Fruit fly (Drosophila melanogaster) whole organism, embryonic: ENCODE data around the gene CG11267.

Experiments
- ATbp ChIP-seq: fragments of 200-800 bp; sonication (Bioruptor generic); optimal IDR thresholded peaks from 2 replicates; lab custom pipeline; 2017; ENCODE audit warnings: missing biosample characterization, mild to moderate bottlenecking, missing genetic modification characterization, missing genetic modification reagents
- Aef1 ChIP-seq: fragments of 200-800 bp; sonication (Bioruptor generic); IDR thresholded peaks from 3 replicates; pipeline ENCODE4 v1.3.6; 2022; ENCODE audit warnings: missing biosample characterization, missing genetic modification characterization
- Atf-2 ChIP-seq: fragments of 200-800 bp; sonication (Bioruptor generic); optimal IDR thresholded peaks from 2 replicates; lab custom pipeline; 2016; ENCODE audit warnings: missing biosample characterization, missing genetic modification characterization
- Bdp1 ChIP-seq: fragments of 200-800 bp; sonication (Bioruptor generic); optimal IDR thresholded peaks from 3 replicates; lab custom pipeline; 2016; ENCODE audit warnings: missing biosample characterization, missing genetic modification characterization
- CG11723 ChIP-seq: fragments of 200-800 bp; sonication (Bioruptor generic); optimal IDR thresholded peaks from 2 replicates; lab custom pipeline; 2017; ENCODE audit warnings: missing biosample characterization, mild to moderate bottlenecking, missing genetic modification characterization
- CG13624 ChIP-seq: fragments of 200-800 bp; sonication (Bioruptor generic); optimal IDR thresholded peaks from 2 replicates; lab custom pipeline; 2016; ENCODE audit warnings: missing biosample characterization, missing genetic modification characterization
- CG13775 ChIP-seq: fragments of 200-800 bp; sonication (Bioruptor generic); optimal IDR thresholded peaks from 3 replicates; lab custom pipeline; 2017; ENCODE audit warnings: missing biosample characterization, mild to moderate bottlenecking, missing genetic modification characterization
- CG1602 ChIP-seq: fragments of 200-800 bp; sonication (Bioruptor generic); optimal IDR thresholded peaks from 3 replicates; lab custom pipeline; 2016; ENCODE audit warnings: missing biosample characterization, missing genetic modification characterization
- CG17359 ChIP-seq: fragments of 200-800 bp; sonication (Bioruptor generic); optimal IDR thresholded peaks from 3 replicates; lab custom pipeline; 2018; ENCODE audit warnings: missing biosample characterization, mild to moderate bottlenecking, missing genetic modification characterization, moderate library complexity
- CG2116 ChIP-seq: fragments of 200-800 bp; sonication (Bioruptor generic); optimal IDR thresholded peaks from 3 replicates; lab custom pipeline; 2018; ENCODE audit warnings: missing biosample characterization, mild to moderate bottlenecking, missing genetic modification characterization
- CG31388 ChIP-seq: fragments of 200-800 bp; sonication (Bioruptor generic); optimal IDR thresholded peaks from 2 replicates; lab custom pipeline; 2016; ENCODE audit warnings: missing biosample characterization, missing genetic modification characterization
- CG3407 ChIP-seq: fragments of 200-800 bp; sonication (Bioruptor generic); optimal IDR thresholded peaks from 2 replicates; lab custom pipeline; 2018; ENCODE audit warnings: missing biosample characterization, mild to moderate bottlenecking, missing genetic modification characterization
- CG34224 ChIP-seq: fragments of 200-800 bp; sonication (Bioruptor generic); IDR thresholded peaks from 3 replicates; pipeline ENCODE4 v1.3.6; 2022; ENCODE audit warnings: missing biosample characterization, missing genetic modification characterization; ENCODE audit not compliant: partially characterized antibody
- CG34376 ChIP-seq: fragments of 200-800 bp; sonication (Bioruptor generic); optimal IDR thresholded peaks from 2 replicates; lab custom pipeline; 2018; ENCODE audit warnings: missing biosample characterization, mild to moderate bottlenecking, missing genetic modification characterization
- CG6254 ChIP-seq: fragments of 200-800 bp; sonication (Bioruptor generic); optimal IDR thresholded peaks from 3 replicates; lab custom pipeline; 2017; ENCODE audit warnings: mild to moderate bottlenecking, missing biosample characterization, missing genetic modification reagents, missing genetic modification characterization
- CG6854 ChIP-seq: fragments of 200-800 bp; sonication (Bioruptor generic); optimal IDR thresholded peaks from 3 replicates; lab custom pipeline; 2017; ENCODE audit warnings: missing biosample characterization, mild to moderate bottlenecking, missing genetic modification characterization
- CG7556 ChIP-seq: fragments of 200-800 bp; sonication (Bioruptor generic); optimal IDR thresholded peaks from 2 replicates; lab custom pipeline; 2017; ENCODE audit warnings: missing biosample characterization, mild to moderate bottlenecking, missing genetic modification characterization
- CG8388 ChIP-seq: fragments of 200-800 bp; sonication (Bioruptor generic); optimal IDR thresholded peaks from 2 replicates; lab custom pipeline; 2019; ENCODE audit warnings: missing biosample characterization, mild to moderate bottlenecking, missing genetic modification characterization, moderate library complexity
- CG8944 ChIP-seq: fragments of 200-800 bp; sonication (Bioruptor generic); optimal IDR thresholded peaks from 3 replicates; lab custom pipeline; 2016; ENCODE audit warnings: missing biosample characterization, missing genetic modification characterization
- Camta ChIP-seq: fragments of 200-800 bp; sonication (Bioruptor generic); optimal IDR thresholded peaks from 2 replicates; lab custom pipeline; 2016; ENCODE audit warnings: missing biosample characterization, missing genetic modification characterization
- CkIIα-i1 ChIP-seq: fragments of 200-800 bp; sonication (Bioruptor generic); IDR thresholded peaks from 2 replicates; pipeline ENCODE4 v1.3.6; 2022; ENCODE audit warnings: missing biosample characterization, missing genetic modification characterization
- D ChIP-seq, 2 experiments: fragments of 200-800 bp in 1 of 2; fragments of >200 bp in 1 of 2; sonication (Bioruptor generic) in 1 of 2; optimal IDR thresholded peaks; 2 replicates in 1 of 2; 3 replicates in 1 of 2; lab custom pipeline; 2017; ENCODE audit warnings: mild to moderate bottlenecking in 1 of 2, missing biosample characterization in 1 of 2, missing genetic modification characterization in 1 of 2, missing genetic modification reagents in 1 of 2
- D19B ChIP-seq: fragments of 200-800 bp; sonication (Bioruptor generic); optimal IDR thresholded peaks from 2 replicates; lab custom pipeline; 2017; ENCODE audit warnings: missing biosample characterization, mild to moderate bottlenecking, missing genetic modification characterization
- Dip3 ChIP-seq: fragments of 200-800 bp; sonication (Bioruptor generic); optimal IDR thresholded peaks from 3 replicates; lab custom pipeline; 2016; ENCODE audit warnings: missing biosample characterization, missing genetic modification characterization
- HHEX ChIP-seq: fragments of 200-800 bp; sonication (Bioruptor generic); optimal IDR thresholded peaks from 3 replicates; lab custom pipeline; 2017; ENCODE audit warnings: missing biosample characterization, mild to moderate bottlenecking, missing genetic modification characterization, missing genetic modification reagents
- Hmr ChIP-seq: fragments of 200-800 bp; sonication (Bioruptor generic); optimal IDR thresholded peaks from 3 replicates; lab custom pipeline; 2017; ENCODE audit warnings: mild to moderate bottlenecking, missing biosample characterization, missing genetic modification reagents, missing genetic modification characterization
- Hmx ChIP-seq: fragments of 200-800 bp; sonication (Bioruptor generic); optimal IDR thresholded peaks from 2 replicates; lab custom pipeline; 2016; ENCODE audit warnings: missing biosample characterization, missing genetic modification characterization
- Opbp ChIP-seq: fragments of 200-800 bp; sonication (Bioruptor generic); IDR thresholded peaks from 3 replicates; pipeline ENCODE4 v1.3.6; 2022; ENCODE audit warnings: missing biosample characterization, missing genetic modification characterization; ENCODE audit not compliant: partially characterized antibody
- Pdp1 ChIP-seq, 2 experiments: fragments of 200-800 bp; sonication (Bioruptor generic); optimal IDR thresholded peaks; 3 replicates each; lab custom pipeline; 2016; ENCODE audit warnings: missing biosample characterization in 2 of 2, missing genetic modification characterization in 2 of 2, mild to moderate bottlenecking in 1 of 2, moderate library complexity in 1 of 2
- Scr ChIP-seq: fragments of 200-800 bp; sonication (Bioruptor generic); IDR thresholded peaks from 2 replicates; pipeline ENCODE4 v1.3.6; 2022; ENCODE audit warnings: missing biosample characterization, missing genetic modification characterization; ENCODE audit not compliant: partially characterized antibody
- amos ChIP-seq: fragments of 200-800 bp; sonication (Bioruptor generic); IDR thresholded peaks from 2 replicates; pipeline ENCODE4 v1.3.6; 2022; ENCODE audit warnings: missing biosample characterization, missing genetic modification characterization; ENCODE audit not compliant: partially characterized antibody
- btn ChIP-seq: fragments of 200-800 bp; sonication (Bioruptor generic); optimal IDR thresholded peaks from 2 replicates; lab custom pipeline; 2016; ENCODE audit warnings: missing biosample characterization, missing genetic modification characterization
- chm ChIP-seq: fragments of 200-800 bp; sonication (Bioruptor generic); IDR thresholded peaks from 2 replicates; pipeline ENCODE4 v1.3.6; 2022; ENCODE audit warnings: missing biosample characterization, missing genetic modification characterization
- corto ChIP-seq: fragments of 200-800 bp; sonication (Bioruptor generic); optimal IDR thresholded peaks from 2 replicates; lab custom pipeline; 2016; ENCODE audit warnings: missing biosample characterization, mild to moderate bottlenecking, missing genetic modification characterization, moderate library complexity
- cwo ChIP-seq: fragments of 200-800 bp; sonication (Bioruptor generic); optimal IDR thresholded peaks from 3 replicates; lab custom pipeline; 2017; ENCODE audit warnings: missing biosample characterization, missing genetic modification characterization, mild to moderate bottlenecking, moderate library complexity, missing genetic modification reagents
- dmrt99B ChIP-seq: fragments of 200-800 bp; sonication (Bioruptor generic); optimal IDR thresholded peaks from 2 replicates; lab custom pipeline; 2018; ENCODE audit warnings: missing biosample characterization, mild to moderate bottlenecking, missing genetic modification characterization, moderate library complexity
- eve ChIP-seq, 2 experiments: fragments of >200 bp; optimal IDR thresholded peaks; 2 replicates each; lab custom pipeline; 2017; ENCODE audit warnings: missing biosample characterization in 2 of 2, missing genetic modification characterization in 2 of 2
- gsb-n ChIP-seq: fragments of 200-800 bp; sonication (Bioruptor generic); optimal IDR thresholded peaks from 3 replicates; lab custom pipeline; 2018; ENCODE audit warnings: missing biosample characterization, mild to moderate bottlenecking, missing genetic modification characterization
- insv ChIP-seq, 2 experiments: fragments of 200-800 bp; sonication (Bioruptor generic); optimal IDR thresholded peaks; 3 replicates each; lab custom pipeline; 2016 to 2018; ENCODE audit warnings: missing biosample characterization in 2 of 2, missing genetic modification characterization in 2 of 2
- inv ChIP-seq: fragments of 200-800 bp; sonication (Bioruptor generic); IDR thresholded peaks from 2 replicates; pipeline ENCODE4 v1.3.6; 2022; ENCODE audit warnings: missing biosample characterization, missing genetic modification characterization; ENCODE audit not compliant: partially characterized antibody
- lov ChIP-seq, 2 experiments: fragments of 200-800 bp in 1 of 2; fragments of >200 bp in 1 of 2; sonication (Bioruptor generic) in 1 of 2; IDR thresholded peaks in 1 of 2; optimal IDR thresholded peaks in 1 of 2; 2 replicates in 1 of 2; 3 replicates in 1 of 2; pipeline versions ENCODE4 v1.3.6 to Lab custom; 2017 to 2022; ENCODE audit warnings: missing biosample characterization in 1 of 2, missing genetic modification characterization in 1 of 2
- p53 ChIP-seq: fragments of 200-800 bp; sonication (Bioruptor generic); optimal IDR thresholded peaks from 2 replicates; lab custom pipeline; 2016; ENCODE audit warnings: missing biosample characterization, missing genetic modification characterization
- pnt ChIP-seq: fragments of 200-800 bp; sonication (Bioruptor generic); optimal IDR thresholded peaks from 3 replicates; lab custom pipeline; 2016; ENCODE audit warnings: missing biosample characterization, missing genetic modification characterization
- repo ChIP-seq: fragments of 200-800 bp; sonication (Bioruptor generic); optimal IDR thresholded peaks from 2 replicates; lab custom pipeline; 2016; ENCODE audit warnings: missing biosample characterization, missing genetic modification characterization
- sug ChIP-seq: fragments of 200-800 bp; optimal IDR thresholded peaks from 2 replicates; lab custom pipeline; 2019; ENCODE audit warnings: missing biosample characterization, mild to moderate bottlenecking, missing genetic modification characterization, moderate library complexity
- tio ChIP-seq: fragments of 200-800 bp; sonication (Bioruptor generic); optimal IDR thresholded peaks from 2 replicates; lab custom pipeline; 2017; ENCODE audit warnings: missing biosample characterization, missing genetic modification characterization, inconsistent platforms
- zfh1 ChIP-seq: fragments of 200-800 bp; sonication (Bioruptor generic); IDR thresholded peaks from 3 replicates; pipeline ENCODE4 v1.3.6; 2022; ENCODE audit warnings: missing biosample characterization, missing genetic modification characterization

The CG11267 gene

DNA sequence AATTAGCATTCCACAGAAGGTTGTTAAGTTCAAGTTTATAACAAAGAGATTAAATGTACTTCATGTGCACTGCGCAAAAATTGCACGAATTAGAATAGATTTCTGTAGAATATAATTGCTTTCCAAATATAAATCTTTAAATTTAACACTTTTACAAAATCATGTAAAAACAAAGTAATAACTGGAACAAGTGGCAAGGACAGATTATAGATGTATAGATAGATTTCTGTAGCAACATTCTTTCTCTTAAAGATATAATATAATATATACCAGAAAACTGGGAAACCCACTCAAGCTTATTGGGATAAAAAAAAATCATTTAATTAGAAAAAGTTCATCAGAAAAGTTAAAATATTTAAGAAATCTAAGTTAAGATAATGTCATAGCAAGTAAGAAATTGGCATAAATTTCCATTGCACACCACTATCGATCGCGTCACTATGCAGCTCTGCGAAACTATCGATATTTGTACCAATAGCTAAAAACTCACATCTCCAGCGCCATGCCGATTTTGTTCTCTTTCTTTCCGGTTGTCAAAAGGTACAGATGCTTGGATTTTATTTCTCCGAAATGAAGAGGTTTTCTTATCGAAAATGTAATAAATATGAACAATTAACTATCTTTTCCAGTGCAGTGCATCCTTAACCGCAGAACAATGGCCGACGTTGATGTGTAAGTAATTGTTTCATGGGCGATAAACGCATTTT is 7.2 kb downstream of the CG11267 start, which contains the start of gene RpS12 (continued):
- peak; percentile 68 for TF ChIP-seq Dip3 (GFP tag; lab: Kevin White, UChicago)
- TF ChIP-seq CG1602 (GFP tag; lab: Kevin White, UChicago): peak; percentile 66
- TF ChIP-seq CG8944 (GFP tag; lab: Kevin White, UChicago): peak; percentile 64
- peak; percentile 62 for TF ChIP-seq CG34224
- peak; percentile 64 for TF ChIP-seq pnt
- peak; percentile 33 for TF ChIP-seq CG8388 (GFP tag; lab: Kevin White, UChicago)
- TF ChIP-seq HHEX: peak; percentile 85
- peak; percentile 81 for TF ChIP-seq zfh1 (GFP tag; lab: Robert Waterston, UW)
- TF ChIP-seq amos (GFP tag; lab: Robert Waterston, UW): peak; percentile 90
- peak in 1 of 2 experiments; percentile 62 for TF ChIP-seq insv (GFP tag; optimal IDR thresholded peaks at IDR 0.05; lab: Kevin White, UChicago)
- no peak for TF ChIP-seq D (optimal IDR thresholded peaks at IDR 0.05; lab: Kevin White, UChicago)
- peak; percentile 54 for TF ChIP-seq D (GFP tag; optimal IDR thresholded peaks at IDR 0.05; lab: Kevin White, UChicago)
- peak; percentile 72 for TF ChIP-seq repo
- TF ChIP-seq CG7556 (GFP tag; lab: Kevin White, UChicago): peak; percentile 12
- peak; percentile 68 for TF ChIP-seq CG17359 (tag; lab: Kevin White, UChicago)
- TF ChIP-seq D19B: peak; percentile 51
- TF ChIP-seq CG2116 (GFP tag; lab: Kevin White, UChicago): peak; percentile 99
- TF ChIP-seq p53 (GFP tag; lab: Kevin White, UChicago): peak; percentile 64
- no peak for TF ChIP-seq Hmx (GFP tag; lab: Kevin White, UChicago)
- TF ChIP-seq cwo (GFP tag; lab: Kevin White, UChicago): peak; percentile 25
- peak; percentile 45 for TF ChIP-seq tio (GFP tag; lab: Kevin White, UChicago)
- peak; percentile 59 for TF ChIP-seq gsb-n (tag; lab: Kevin White, UChicago)
- peak; percentile 54 for TF ChIP-seq dmrt99B (tag; lab: Kevin White, UChicago)
- peak; percentile 65 to 70 for TF ChIP-seq Pdp1 (GFP tag; optimal IDR thresholded peaks at IDR 0.05; lab: Kevin White, UChicago)
- peak; percentile 82 for TF ChIP-seq CG13775
- TF ChIP-seq Scr (GFP tag; lab: Robert Waterston, UW): peak; percentile 78
- TF ChIP-seq CkIIα-i1 (GFP tag; lab: Robert Waterston, UW): 0 out of 2 replicates have a peak, but pooled peaks have one; percentile 38
- TF ChIP-seq Atf-2 (GFP tag; lab: Kevin White, UChicago): peak; percentile 65
- peak; percentile 82 for TF ChIP-seq inv (GFP tag; lab: Robert Waterston, UW)
- peak; percentile 73 for TF ChIP-seq Camta (GFP tag; lab: Kevin White, UChicago)
- TF ChIP-seq CG34376 (GFP tag; lab: Kevin White, UChicago): peak; percentile 88
- peak; percentile 72 for TF ChIP-seq ATbp (GFP tag; lab: Kevin White, UChicago)
- peak; percentile 68 for TF ChIP-seq CG6854 (GFP tag; lab: Kevin White, UChicago)
- TF ChIP-seq Bdp1: peak; percentile 58
- TF ChIP-seq CG6254 (GFP tag; lab: Kevin White, UChicago): peak; percentile 42
- TF ChIP-seq CG3407 (GFP tag; lab: Kevin White, UChicago): peak; percentile 58
- TF ChIP-seq sug: peak; percentile 53
- TF ChIP-seq CG31388: no peak
- peak; percentile 71 for TF ChIP-seq CG11723
- TF ChIP-seq chm (GFP tag; lab: Robert Waterston, UW): peak; percentile 92
- peak in 1 of 2 experiments; percentile 81 for TF ChIP-seq eve (GFP tag; optimal IDR thresholded peaks at IDR 0.05; lab: Kevin White, UChicago)
- TF ChIP-seq btn (GFP tag; lab: Kevin White, UChicago): peak; percentile 4
- TF ChIP-seq Aef1 (GFP tag; lab: Robert Waterston, UW): peak; percentile 74
- TF ChIP-seq Hmr (GFP tag; lab: Kevin White, UChicago): peak; percentile 91
- TF ChIP-seq corto (GFP tag; lab: Kevin White, UChicago): no peak
- TF ChIP-seq Opbp (GFP tag; lab: Robert Waterston, UW): peak; percentile 90
- TF ChIP-seq lov (optimal IDR thresholded peaks at IDR 0.05; lab: Kevin White, UChicago): no peak
- peak; percentile 88 for TF ChIP-seq lov (GFP tag; IDR thresholded peaks at IDR 0.05; lab: Robert Waterston, UW)
- peak; percentile 84 for TF ChIP-seq CG13624 (GFP tag; lab: Kevin White, UChicago)
